Fruit fly (Drosophila melanogaster): ENCODE measurements around the gene CG3597.

dm6 chr2L:2348479-2348878 is 22.8 kb downstream of the CG3597 start:
- TF ChIP-seq CG8478 (optimal IDR thresholded peaks at IDR 0.05) = no peak
- no peak for TF ChIP-seq CTCF (optimal IDR thresholded peaks at IDR 0.05)
